Worm (Caenorhabditis elegans): ENCODE measurements around the gene M01H9.5.

- TF ChIP-seq ama-1 (optimal IDR thresholded peaks at IDR 0.05) = no peak
- no peak for TF ChIP-seq lin-11 (tag; optimal IDR thresholded peaks at IDR 0.05)
- no peak for TF ChIP-seq mec-3 (tag; optimal IDR thresholded peaks at IDR 0.05; ENCODE audit: borderline replicate concordance)
These were observed 26.1 kb upstream of the M01H9.5 start, which contains the start of gene fbxb-74 for ce11 chrIV:4439190-4439589.

Measured in whole organism, late embryonic.